Fruit fly (Drosophila melanogaster) whole organism, embryonic: ENCODE results near the gene jim.

Experiments used
- Abd-B ChIP-seq: fragments of 200-800 bp; sonication (Bioruptor generic); optimal IDR thresholded peaks from 2 replicates; lab custom pipeline; 2018; ENCODE audit warnings: missing biosample characterization, mild to moderate bottlenecking, missing genetic modification characterization, moderate library complexity
- Adf1 ChIP-seq: fragments of 200-800 bp; sonication (Bioruptor generic); IDR thresholded peaks from 2 replicates; pipeline ENCODE4 v1.3.6; 2022; ENCODE audit warnings: missing biosample characterization, missing genetic modification characterization
- Aef1 ChIP-seq: fragments of 200-800 bp; sonication (Bioruptor generic); IDR thresholded peaks from 3 replicates; pipeline ENCODE4 v1.3.6; 2022; ENCODE audit warnings: missing biosample characterization, missing genetic modification characterization
- B-H2 ChIP-seq: fragments of 200-800 bp; sonication (Bioruptor generic); optimal IDR thresholded peaks from 2 replicates; lab custom pipeline; 2018; ENCODE audit warnings: missing biosample characterization, mild to moderate bottlenecking, missing genetic modification characterization
- CG10959 ChIP-seq: fragments of 200-800 bp; sonication (Bioruptor generic); IDR thresholded peaks from 2 replicates; pipeline ENCODE4 v1.3.6; 2022; ENCODE audit warnings: missing biosample characterization, missing genetic modification characterization
- CG13287 ChIP-seq: fragments of 200-800 bp; sonication (Bioruptor generic); IDR thresholded peaks from 2 replicates; pipeline ENCODE4 v1.3.6; 2022; ENCODE audit warnings: missing biosample characterization, missing genetic modification characterization; ENCODE audit not compliant: partially characterized antibody
- CG13296 ChIP-seq: fragments of 200-800 bp; sonication (Bioruptor generic); optimal IDR thresholded peaks from 3 replicates; lab custom pipeline; 2018; ENCODE audit warnings: missing biosample characterization, mild to moderate bottlenecking, missing genetic modification characterization
- CG1603 ChIP-seq: fragments of 200-800 bp; sonication (Bioruptor generic); optimal IDR thresholded peaks from 2 replicates; lab custom pipeline; 2019; ENCODE audit warnings: missing biosample characterization, mild to moderate bottlenecking, missing genetic modification characterization, moderate library complexity
- CG16813 ChIP-seq: fragments of 200-800 bp; sonication (Bioruptor generic); IDR thresholded peaks from 3 replicates; pipeline ENCODE4 v1.3.6; 2022; ENCODE audit warnings: missing biosample characterization, missing genetic modification characterization; ENCODE audit not compliant: partially characterized antibody
- CG18599 ChIP-seq: fragments of 200-800 bp; sonication (Bioruptor generic); optimal IDR thresholded peaks from 3 replicates; lab custom pipeline; 2017; ENCODE audit warnings: missing biosample characterization, missing genetic modification characterization, mild to moderate bottlenecking, moderate library complexity, missing genetic modification reagents
- CG32772 ChIP-seq: fragments of 200-800 bp; sonication (Bioruptor generic); IDR thresholded peaks from 2 replicates; pipeline ENCODE4 v1.3.6; 2022; ENCODE audit warnings: missing biosample characterization, missing genetic modification characterization
- CG34224 ChIP-seq: fragments of 200-800 bp; sonication (Bioruptor generic); IDR thresholded peaks from 3 replicates; pipeline ENCODE4 v1.3.6; 2022; ENCODE audit warnings: missing biosample characterization, missing genetic modification characterization; ENCODE audit not compliant: partially characterized antibody
- CG3838 ChIP-seq: fragments of 200-800 bp; sonication (Bioruptor generic); optimal IDR thresholded peaks from 3 replicates; lab custom pipeline; 2016; ENCODE audit warnings: missing biosample characterization, missing genetic modification characterization
- CG7357 ChIP-seq: fragments of 200-800 bp; sonication (Bioruptor generic); IDR thresholded peaks from 3 replicates; pipeline ENCODE4 v1.3.6; 2022; ENCODE audit warnings: missing biosample characterization, missing genetic modification characterization
- CG7745 ChIP-seq: fragments of 200-800 bp; sonication (Bioruptor generic); optimal IDR thresholded peaks from 2 replicates; lab custom pipeline; 2018; ENCODE audit warnings: missing biosample characterization, mild to moderate bottlenecking, missing genetic modification characterization, moderate library complexity
- CG7928 ChIP-seq: fragments of 200-800 bp; sonication (Bioruptor generic); optimal IDR thresholded peaks from 2 replicates; lab custom pipeline; 2017; ENCODE audit warnings: missing biosample characterization, mild to moderate bottlenecking, missing genetic modification characterization
- CG8765 ChIP-seq: fragments of 200-800 bp; sonication (Bioruptor generic); IDR thresholded peaks from 2 replicates; pipeline ENCODE4 v1.3.6; 2022; ENCODE audit warnings: missing biosample characterization, missing genetic modification characterization
- CG8924 ChIP-seq: fragments of 200-800 bp; optimal IDR thresholded peaks from 3 replicates; lab custom pipeline; 2019; ENCODE audit warnings: missing biosample characterization, mild to moderate bottlenecking, missing genetic modification characterization, moderate library complexity
- CoRest ChIP-seq: fragments of 200-800 bp; sonication (Bioruptor generic); optimal IDR thresholded peaks from 3 replicates; lab custom pipeline; 2018; ENCODE audit warnings: missing biosample characterization, mild to moderate bottlenecking, missing genetic modification characterization, moderate library complexity
- Dip3 ChIP-seq: fragments of 200-800 bp; sonication (Bioruptor generic); optimal IDR thresholded peaks from 3 replicates; lab custom pipeline; 2016; ENCODE audit warnings: missing biosample characterization, missing genetic modification characterization
- Fer1 ChIP-seq: fragments of 200-800 bp; sonication (Bioruptor generic); optimal IDR thresholded peaks from 2 replicates; lab custom pipeline; 2017; ENCODE audit warnings: missing biosample characterization, mild to moderate bottlenecking, missing genetic modification characterization
- Hey ChIP-seq: fragments of 200-800 bp; sonication (Bioruptor generic); optimal IDR thresholded peaks from 3 replicates; lab custom pipeline; 2018; ENCODE audit warnings: missing biosample characterization, mild to moderate bottlenecking, missing genetic modification characterization
- HmgZ ChIP-seq: fragments of 200-800 bp; sonication (Bioruptor generic); optimal IDR thresholded peaks from 2 replicates; lab custom pipeline; 2018; ENCODE audit warnings: missing biosample characterization, mild to moderate bottlenecking, missing genetic modification characterization
- Hr78 ChIP-seq, 2 experiments: fragments of 200-800 bp in 1 of 2; fragments of >200 bp in 1 of 2; sonication (Bioruptor generic) in 1 of 2; optimal IDR thresholded peaks; 2 replicates each; lab custom pipeline; 2017 to 2019; ENCODE audit warnings: missing biosample characterization in 2 of 2, missing genetic modification characterization in 2 of 2, mild to moderate bottlenecking in 1 of 2, moderate library complexity in 1 of 2
- Lim3 ChIP-seq: fragments of 200-800 bp; sonication (Bioruptor generic); IDR thresholded peaks from 2 replicates; pipeline ENCODE4 v1.3.6; 2022; ENCODE audit warnings: missing biosample characterization, missing genetic modification characterization
- Mrtf ChIP-seq: fragments of 200-800 bp; sonication (Bioruptor generic); IDR thresholded peaks from 3 replicates; pipeline ENCODE4 v1.3.6; 2022; ENCODE audit warnings: missing biosample characterization, missing genetic modification characterization
- Nf-YC ChIP-seq: fragments of 200-800 bp; optimal IDR thresholded peaks from 3 replicates; lab custom pipeline; 2019; ENCODE audit warnings: missing biosample characterization, mild to moderate bottlenecking, missing genetic modification characterization, moderate library complexity
- Opbp ChIP-seq: fragments of 200-800 bp; sonication (Bioruptor generic); IDR thresholded peaks from 3 replicates; pipeline ENCODE4 v1.3.6; 2022; ENCODE audit warnings: missing biosample characterization, missing genetic modification characterization; ENCODE audit not compliant: partially characterized antibody
- Taf1 ChIP-seq: fragments of 200-800 bp; sonication (Bioruptor generic); IDR thresholded peaks from 2 replicates; pipeline ENCODE4 v1.3.6; 2022; ENCODE audit warnings: missing biosample characterization, missing genetic modification characterization
- Usf ChIP-seq: fragments of 200-800 bp; sonication (Bioruptor generic); optimal IDR thresholded peaks from 2 replicates; lab custom pipeline; 2017; ENCODE audit warnings: missing genotype, missing biosample characterization, missing genetic modification characterization
- cg ChIP-seq: fragments of 200-800 bp; sonication (Bioruptor generic); optimal IDR thresholded peaks from 3 replicates; lab custom pipeline; 2019; ENCODE audit warnings: missing biosample characterization, mild to moderate bottlenecking, missing genetic modification characterization, moderate library complexity
- crp ChIP-seq, 2 experiments: fragments of 200-800 bp; sonication (Bioruptor generic); optimal IDR thresholded peaks; 2 replicates in 1 of 2; 3 replicates in 1 of 2; lab custom pipeline; 2017; ENCODE audit warnings: missing biosample characterization in 2 of 2, missing genetic modification characterization in 2 of 2, mild to moderate bottlenecking in 1 of 2, moderate library complexity in 1 of 2
- ems ChIP-seq: fragments of 200-800 bp; sonication (Bioruptor generic); optimal IDR thresholded peaks from 3 replicates; lab custom pipeline; 2016; ENCODE audit warnings: missing biosample characterization, missing genetic modification characterization
- esg ChIP-seq: fragments of 200-800 bp; sonication (Bioruptor generic); conservative IDR thresholded peaks from 2 replicates; pipeline ENCODE4 v1.3.6; 2022; ENCODE audit warnings: missing biosample characterization, missing genetic modification characterization
- fd96Cb ChIP-seq: fragments of 200-800 bp; sonication (Bioruptor generic); optimal IDR thresholded peaks from 2 replicates; lab custom pipeline; 2018; ENCODE audit warnings: missing biosample characterization, mild to moderate bottlenecking, missing genetic modification characterization, moderate library complexity
- fu2 ChIP-seq: fragments of 200-800 bp; sonication (Bioruptor generic); optimal IDR thresholded peaks from 2 replicates; lab custom pipeline; 2016; ENCODE audit warnings: missing biosample characterization, missing genetic modification characterization
- gfzf ChIP-seq: fragments of 200-800 bp; sonication (Bioruptor generic); optimal IDR thresholded peaks from 2 replicates; lab custom pipeline; 2016; ENCODE audit warnings: missing biosample characterization, mild to moderate bottlenecking, missing genetic modification characterization, moderate library complexity
- hbn ChIP-seq: fragments of 200-800 bp; sonication (Bioruptor generic); IDR thresholded peaks from 2 replicates; pipeline ENCODE4 v1.3.6; 2022; ENCODE audit warnings: missing biosample characterization, missing genetic modification characterization; ENCODE audit not compliant: partially characterized antibody
- ind ChIP-seq: fragments of 200-800 bp; sonication (Bioruptor generic); optimal IDR thresholded peaks from 3 replicates; lab custom pipeline; 2016; ENCODE audit warnings: missing biosample characterization, missing genetic modification characterization
- ken ChIP-seq: fragments of 200-800 bp; sonication (Bioruptor generic); IDR thresholded peaks from 3 replicates; pipeline ENCODE4 v1.3.6; 2022; ENCODE audit warnings: missing biosample characterization, missing genetic modification characterization
- knrl ChIP-seq: fragments of 200-800 bp; sonication (Bioruptor generic); IDR thresholded peaks from 3 replicates; pipeline ENCODE4 v1.3.6; 2022; ENCODE audit warnings: missing biosample characterization, missing genetic modification characterization; ENCODE audit not compliant: partially characterized antibody
- lilli ChIP-seq: fragments of 200-800 bp; sonication (Bioruptor generic); optimal IDR thresholded peaks from 3 replicates; lab custom pipeline; 2016; ENCODE audit warnings: missing biosample characterization, missing genetic modification characterization
- phol ChIP-seq: fragments of 200-800 bp; sonication (Bioruptor generic); optimal IDR thresholded peaks from 3 replicates; lab custom pipeline; 2018; ENCODE audit warnings: missing biosample characterization, mild to moderate bottlenecking, missing genetic modification characterization, moderate library complexity
- tll ChIP-seq, 2 experiments: fragments of 200-800 bp in 1 of 2; fragments of >200 bp in 1 of 2; sonication (Bioruptor generic) in 1 of 2; optimal IDR thresholded peaks; 2 replicates each; lab custom pipeline; 2017 to 2019; ENCODE audit warnings: missing biosample characterization in 2 of 2, missing genetic modification characterization in 2 of 2, mild to moderate bottlenecking in 1 of 2, moderate library complexity in 1 of 2
- wek ChIP-seq: fragments of 200-800 bp; sonication (Bioruptor generic); optimal IDR thresholded peaks from 3 replicates; lab custom pipeline; 2018; ENCODE audit warnings: missing biosample characterization, mild to moderate bottlenecking, missing genetic modification characterization, moderate library complexity
- z ChIP-seq: fragments of 200-800 bp; sonication (Bioruptor generic); IDR thresholded peaks from 3 replicates; pipeline ENCODE4 v1.3.6; 2022; ENCODE audit warnings: missing biosample characterization, missing genetic modification characterization
- zfh1 ChIP-seq: fragments of 200-800 bp; sonication (Bioruptor generic); IDR thresholded peaks from 3 replicates; pipeline ENCODE4 v1.3.6; 2022; ENCODE audit warnings: missing biosample characterization, missing genetic modification characterization

Gene jim

dm6 chr3L:22741389-22742120, 93.4 kb downstream of the jim start, which contains the start of gene CG7369 (continued):
- TF ChIP-seq Mrtf (GFP tag; lab: Robert Waterston, UW), result peak; percentile 70
- TF ChIP-seq lilli (GFP tag; lab: Kevin White, UChicago), result peak; percentile 92
- TF ChIP-seq knrl (GFP tag; lab: Robert Waterston, UW), result peak; percentile 86
- peak; percentile 78 for TF ChIP-seq Aef1
- TF ChIP-seq Dip3, result peak; percentile 89
- TF ChIP-seq CG13296, result peak; percentile 71
- peak; percentile 72; the same call in 2 of the 3 replicates for TF ChIP-seq CG7357 (GFP tag; lab: Robert Waterston, UW)
- TF ChIP-seq Adf1, result peak; percentile 50
- peak; percentile 85 for TF ChIP-seq CG8765 (GFP tag; lab: Robert Waterston, UW)
- peak; percentile 53; the same call in 2 of the 3 replicates for TF ChIP-seq Opbp (GFP tag; lab: Robert Waterston, UW)
- peak; percentile 67 for TF ChIP-seq hbn (GFP tag; lab: Robert Waterston, UW)
- peak; percentile 29 for TF ChIP-seq CG3838 (GFP tag; lab: Kevin White, UChicago)
- no peak for TF ChIP-seq Lim3 (GFP tag; lab: Robert Waterston, UW)
- TF ChIP-seq crp (GFP tag; optimal IDR thresholded peaks at IDR 0.05; lab: Kevin White, UChicago), result peak; percentile 34 to 81
- peak; percentile 88 for TF ChIP-seq HmgZ (tag; lab: Kevin White, UChicago)
- peak; percentile 81 for TF ChIP-seq esg (GFP tag; lab: Robert Waterston, UW)
- peak; percentile 49 to 84 for TF ChIP-seq tll (GFP tag; optimal IDR thresholded peaks at IDR 0.05; lab: Kevin White, UChicago)
- peak; percentile 85 for TF ChIP-seq B-H2
- TF ChIP-seq Hey (tag; lab: Kevin White, UChicago), result peak; percentile 10
- TF ChIP-seq CG18599 (GFP tag; lab: Kevin White, UChicago), result peak; percentile 90
- no peak for TF ChIP-seq cg (GFP tag; lab: Kevin White, UChicago)
- peak; percentile 77 for TF ChIP-seq fu2 (GFP tag; lab: Kevin White, UChicago)
- TF ChIP-seq CG8924, result peak; percentile 86
- TF ChIP-seq fd96Cb (tag; lab: Kevin White, UChicago), result peak; percentile 67
- peak in 1 of 2 experiments; percentile 11 for TF ChIP-seq Hr78 (GFP tag; optimal IDR thresholded peaks at IDR 0.05; lab: Kevin White, UChicago)
- peak; percentile 47; the same call in 2 of the 3 replicates for TF ChIP-seq zfh1 (GFP tag; lab: Robert Waterston, UW)
- TF ChIP-seq Usf (GFP tag; lab: Kevin White, UChicago), result peak; percentile 82
- peak; percentile 68 for TF ChIP-seq CG10959 (GFP tag; lab: Robert Waterston, UW)
- TF ChIP-seq CG34224 (GFP tag; lab: Robert Waterston, UW), result peak; percentile 59; the same call in 2 of the 3 replicates
- peak; percentile 30 for TF ChIP-seq CG1603 (tag; lab: Kevin White, UChicago)
- TF ChIP-seq gfzf (GFP tag; lab: Kevin White, UChicago), result no peak
- peak; percentile 74 for TF ChIP-seq ken (GFP tag; lab: Robert Waterston, UW)
- TF ChIP-seq CoRest (tag; lab: Kevin White, UChicago), result peak; percentile 97
- peak; percentile 96 for TF ChIP-seq wek (GFP tag; lab: Kevin White, UChicago)
- no peak for TF ChIP-seq z (GFP tag; lab: Robert Waterston, UW)
- TF ChIP-seq ems, result peak; percentile 57
- TF ChIP-seq Abd-B (GFP tag; lab: Kevin White, UChicago), result peak; percentile 87
- peak; percentile 73 for TF ChIP-seq Nf-YC (tag; lab: Kevin White, UChicago)
- TF ChIP-seq phol (tag; lab: Kevin White, UChicago), result peak; percentile 91
- peak; percentile 79 for TF ChIP-seq CG32772
- no peak for TF ChIP-seq CG7745 (tag; lab: Kevin White, UChicago)
- TF ChIP-seq CG13287, result peak; percentile 81
- TF ChIP-seq Taf1, result no peak
- peak; percentile 76 for TF ChIP-seq CG16813 (GFP tag; lab: Robert Waterston, UW)
- TF ChIP-seq ind (GFP tag; lab: Kevin White, UChicago), result peak; percentile 90
- TF ChIP-seq CG7928 (GFP tag; lab: Kevin White, UChicago), result peak; percentile 95
- TF ChIP-seq Fer1 (GFP tag; lab: Kevin White, UChicago), result peak; percentile 80
